Fruit fly (Drosophila melanogaster): ENCODE measurements around the gene frm.

frm gene

DNA sequence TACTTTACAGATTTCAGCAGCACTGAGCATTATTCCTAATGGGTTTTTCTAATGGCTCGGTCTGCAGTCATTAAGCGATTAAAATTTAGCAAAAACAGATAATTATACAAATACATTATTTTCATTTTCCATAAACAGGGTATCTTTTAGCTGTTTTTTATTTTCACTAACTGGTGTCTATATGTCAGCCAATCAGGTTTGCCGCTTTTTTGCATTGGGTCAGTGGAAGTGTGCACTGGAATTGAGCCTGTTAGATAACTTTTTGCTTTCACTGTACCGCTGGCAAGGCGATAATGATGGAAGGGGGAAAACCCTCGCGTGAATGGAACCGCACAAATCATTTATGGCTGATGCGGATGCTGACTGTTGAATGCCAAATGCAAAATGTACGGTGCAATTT lies 24.6 kb upstream of the frm start:
- no peak for TF ChIP-seq insv (optimal IDR thresholded peaks at IDR 0.05)
- no peak for TF ChIP-seq h (optimal IDR thresholded peaks at IDR 0.05)
- TF ChIP-seq ttk (optimal IDR thresholded peaks at IDR 0.05), result no peak
- TF ChIP-seq Sin3A (optimal IDR thresholded peaks at IDR 0.05), result no peak
- TF ChIP-seq psq (optimal IDR thresholded peaks at IDR 0.05), result no peak
- TF ChIP-seq Myc (optimal IDR thresholded peaks at IDR 0.05), result no peak

DNA sequence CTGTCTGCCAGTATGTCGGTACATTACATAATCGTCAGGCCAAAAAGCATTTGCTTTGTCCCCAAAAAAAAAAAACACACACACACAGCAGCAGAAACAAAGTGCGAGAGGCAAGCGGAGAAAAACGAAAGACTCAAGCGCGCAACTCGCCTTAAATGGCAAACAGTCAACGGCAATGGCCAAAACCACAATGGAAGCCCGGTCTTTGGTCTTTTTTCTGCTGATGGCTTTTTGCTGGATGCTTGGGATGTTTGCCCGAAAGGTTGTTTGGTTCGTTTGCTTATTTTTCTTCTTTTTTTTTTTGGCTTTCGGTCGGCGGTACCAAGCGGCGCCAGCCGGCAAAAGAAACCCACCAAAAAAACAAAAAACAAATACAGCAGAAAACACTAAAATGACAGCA lies 20.1 kb upstream of the frm start:
- TF ChIP-seq h (optimal IDR thresholded peaks at IDR 0.05), result no peak
- TF ChIP-seq psq (optimal IDR thresholded peaks at IDR 0.05), result no peak
- no peak for TF ChIP-seq ttk (optimal IDR thresholded peaks at IDR 0.05)
- TF ChIP-seq insv (optimal IDR thresholded peaks at IDR 0.05), result no peak
- TF ChIP-seq Myc (optimal IDR thresholded peaks at IDR 0.05), result no peak
- no peak for TF ChIP-seq Sin3A (optimal IDR thresholded peaks at IDR 0.05)

- TF ChIP-seq Sin3A (optimal IDR thresholded peaks at IDR 0.05) (no peak), h (optimal IDR thresholded peaks at IDR 0.05) (no peak), Myc (optimal IDR thresholded peaks at IDR 0.05) (no peak), psq (optimal IDR thresholded peaks at IDR 0.05) (no peak), ttk (optimal IDR thresholded peaks at IDR 0.05) (no peak), insv (optimal IDR thresholded peaks at IDR 0.05) (no peak)
Measured at dm6 chr3L:5569724-5570123, 18.8 kb upstream of the frm start.

dm6 chr3L:5568361-5568760 lies 17.4 kb upstream of the frm start:
- no peak for TF ChIP-seq ttk (optimal IDR thresholded peaks at IDR 0.05)
- TF ChIP-seq Sin3A (optimal IDR thresholded peaks at IDR 0.05), result no peak
- TF ChIP-seq psq (optimal IDR thresholded peaks at IDR 0.05), result no peak
- no peak for TF ChIP-seq Myc (optimal IDR thresholded peaks at IDR 0.05)
- no peak for TF ChIP-seq h (optimal IDR thresholded peaks at IDR 0.05)
- TF ChIP-seq insv (optimal IDR thresholded peaks at IDR 0.05), result no peak

DNA sequence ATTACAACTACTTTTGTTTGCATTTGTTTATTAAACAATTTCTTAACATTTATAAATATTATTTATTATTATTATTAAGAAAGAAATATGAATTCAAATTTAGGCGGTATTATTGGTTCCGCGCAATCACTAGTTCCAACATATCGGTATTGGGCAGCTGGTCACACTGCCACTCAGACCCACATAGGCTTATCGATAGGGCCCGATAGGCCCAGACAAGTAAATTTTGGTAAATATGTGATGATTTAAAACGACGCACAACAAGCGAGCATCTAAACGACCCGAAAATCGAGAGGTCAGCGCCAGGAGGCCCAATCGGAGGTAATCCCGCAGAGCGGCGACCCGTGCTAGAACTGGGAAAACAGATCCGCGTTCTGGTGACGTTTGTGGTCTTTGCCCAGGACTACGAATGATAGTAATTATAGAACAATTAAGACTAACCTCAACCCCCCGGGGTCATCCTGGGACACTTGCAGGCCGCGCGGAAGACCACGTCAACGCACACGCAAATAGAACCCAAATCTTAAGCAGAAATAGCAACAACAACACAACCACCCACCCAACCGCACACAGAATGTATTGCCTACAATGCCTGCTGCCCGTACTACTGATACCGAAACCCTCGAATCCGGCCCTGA lies 14.2 kb upstream of the frm start, which contains the start of gene bc10:
TSS of gene bc10 (plus strand) at position 181 of the 638 bp plus-strand sequence.
- no peak for TF ChIP-seq Sin3A (optimal IDR thresholded peaks at IDR 0.05)
- TF ChIP-seq ttk (optimal IDR thresholded peaks at IDR 0.05), result no peak
- TF ChIP-seq psq (optimal IDR thresholded peaks at IDR 0.05), result no peak
- no peak for TF ChIP-seq Myc (optimal IDR thresholded peaks at IDR 0.05)
- TF ChIP-seq insv (optimal IDR thresholded peaks at IDR 0.05), result no peak
- no peak for TF ChIP-seq h (optimal IDR thresholded peaks at IDR 0.05)

- TF ChIP-seq ttk (optimal IDR thresholded peaks at IDR 0.05) (no peak), Myc (optimal IDR thresholded peaks at IDR 0.05) (no peak), h (optimal IDR thresholded peaks at IDR 0.05) (no peak), Sin3A (optimal IDR thresholded peaks at IDR 0.05) (no peak), psq (optimal IDR thresholded peaks at IDR 0.05) (no peak), insv (optimal IDR thresholded peaks at IDR 0.05) (no peak)
Measured at dm6 chr3L:5563309-5564182, 12.6 kb upstream of the frm start, which contains the start of the genes ScsbetaG and Sras. ScsbetaG (minus strand) TSS chr3L:5563691. Sras (plus strand) TSS chr3L:5563774.

DNA sequence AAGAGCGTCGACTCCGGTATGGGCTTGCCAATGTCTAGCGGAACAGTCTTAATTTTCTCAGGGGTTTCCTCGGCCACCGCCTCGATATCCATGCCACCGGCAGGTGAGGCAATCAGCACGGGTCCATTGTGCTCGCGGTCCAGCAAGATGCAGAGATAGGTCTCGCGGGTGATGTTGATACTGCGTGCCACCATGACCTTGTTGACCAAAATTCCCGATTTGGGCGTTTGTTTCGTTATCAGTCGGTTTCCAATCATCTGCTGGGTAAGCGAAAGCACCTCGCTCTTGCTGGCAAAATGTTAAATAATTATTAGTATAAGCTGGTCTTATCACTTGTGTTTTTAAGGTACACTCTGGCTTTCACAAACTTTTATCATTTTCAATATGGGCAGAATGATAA lies 11.6 kb upstream of the frm start:
- TF ChIP-seq h (optimal IDR thresholded peaks at IDR 0.05) (no peak), Sin3A (optimal IDR thresholded peaks at IDR 0.05) (no peak), Myc (optimal IDR thresholded peaks at IDR 0.05) (no peak), insv (optimal IDR thresholded peaks at IDR 0.05) (no peak), ttk (optimal IDR thresholded peaks at IDR 0.05) (no peak), psq (optimal IDR thresholded peaks at IDR 0.05) (no peak)

DNA sequence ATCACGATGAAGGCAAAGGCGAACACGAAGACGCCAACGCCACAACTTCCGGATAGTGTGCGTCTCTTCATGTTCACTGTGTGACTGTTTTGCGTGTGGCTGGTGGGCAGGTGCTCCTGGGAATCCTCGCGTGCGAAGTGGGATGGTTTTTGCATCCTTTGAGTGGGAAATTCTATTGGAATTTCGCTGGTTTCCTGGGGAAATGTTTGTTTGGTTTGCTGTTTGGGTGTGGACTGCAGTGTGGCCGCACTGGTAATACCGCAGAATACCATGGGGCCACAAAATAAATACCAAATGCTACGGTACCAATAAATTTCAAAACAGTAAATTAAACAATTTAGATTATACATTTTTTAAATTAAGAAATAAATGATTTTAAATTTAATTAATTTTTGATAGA lies 10.4 kb upstream of the frm start, which contains the start of gene sinu:
TSS of gene sinu (minus strand) at position 258 of the 400 bp plus-strand sequence.
- TF ChIP-seq psq (optimal IDR thresholded peaks at IDR 0.05) (no peak), Myc (optimal IDR thresholded peaks at IDR 0.05) (no peak), insv (optimal IDR thresholded peaks at IDR 0.05) (no peak), h (optimal IDR thresholded peaks at IDR 0.05) (no peak), ttk (optimal IDR thresholded peaks at IDR 0.05) (no peak), Sin3A (optimal IDR thresholded peaks at IDR 0.05) (no peak)

- TF ChIP-seq Myc (optimal IDR thresholded peaks at IDR 0.05), result no peak
- no peak for TF ChIP-seq insv (optimal IDR thresholded peaks at IDR 0.05)
- TF ChIP-seq h (optimal IDR thresholded peaks at IDR 0.05), result no peak
- TF ChIP-seq ttk (optimal IDR thresholded peaks at IDR 0.05), result no peak
- TF ChIP-seq Sin3A (optimal IDR thresholded peaks at IDR 0.05), result no peak
- no peak for TF ChIP-seq psq (optimal IDR thresholded peaks at IDR 0.05)
Measured at dm6 chr3L:5556195-5556594, 5.2 kb upstream of the frm start.

DNA sequence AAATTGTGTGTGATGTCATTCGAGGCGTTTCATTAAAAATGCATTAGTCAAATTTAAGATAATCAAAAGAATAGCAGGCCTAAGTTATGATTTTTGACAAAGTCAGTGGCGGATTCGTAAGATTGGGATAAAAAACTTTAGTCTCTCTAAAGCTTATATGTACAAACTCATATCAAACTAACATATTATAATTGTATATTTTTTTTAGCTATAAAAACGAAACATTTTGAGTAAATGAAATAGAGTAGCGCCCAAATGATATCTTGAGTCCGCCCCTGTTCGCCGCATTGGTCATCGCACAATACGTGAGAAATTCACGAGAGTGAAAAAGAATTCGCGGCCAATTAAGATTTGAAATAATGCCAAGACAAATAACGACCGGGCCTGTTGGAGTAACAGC lies 3.4 kb upstream of the frm start:
- TF ChIP-seq h (optimal IDR thresholded peaks at IDR 0.05) (no peak), insv (optimal IDR thresholded peaks at IDR 0.05) (no peak), ttk (optimal IDR thresholded peaks at IDR 0.05) (no peak), Sin3A (optimal IDR thresholded peaks at IDR 0.05) (no peak), psq (optimal IDR thresholded peaks at IDR 0.05) (no peak), Myc (optimal IDR thresholded peaks at IDR 0.05) (no peak)

DNA sequence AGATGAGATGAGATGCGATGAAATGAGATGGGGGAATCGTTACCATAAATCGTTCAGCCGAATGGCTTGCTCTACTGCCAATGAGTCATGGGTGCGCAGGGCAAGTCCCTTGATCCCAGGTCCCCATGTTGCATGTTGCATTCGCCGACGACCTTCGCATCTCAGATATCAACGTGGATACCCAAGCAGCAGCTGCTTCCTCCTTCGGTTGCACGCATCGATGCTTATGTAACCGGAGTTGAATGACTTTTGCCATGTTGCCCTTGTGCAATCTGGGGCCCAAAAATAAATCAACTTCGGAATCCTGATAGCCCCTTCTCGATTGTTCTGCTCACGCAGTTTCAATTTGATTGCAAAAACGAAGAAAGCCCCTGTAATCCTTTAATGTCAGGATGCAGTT lies 2.8 kb upstream of the frm start:
- no peak for TF ChIP-seq insv (optimal IDR thresholded peaks at IDR 0.05)
- TF ChIP-seq h (optimal IDR thresholded peaks at IDR 0.05), result no peak
- no peak for TF ChIP-seq Myc (optimal IDR thresholded peaks at IDR 0.05)
- TF ChIP-seq ttk (optimal IDR thresholded peaks at IDR 0.05), result no peak
- TF ChIP-seq Sin3A (optimal IDR thresholded peaks at IDR 0.05), result no peak
- no peak for TF ChIP-seq psq (optimal IDR thresholded peaks at IDR 0.05)

dm6 chr3L:5548524-5549084 lies 2.4 kb downstream of the frm start:
- TF ChIP-seq Sin3A (optimal IDR thresholded peaks at IDR 0.05) (no peak), Myc (optimal IDR thresholded peaks at IDR 0.05) (no peak), psq (optimal IDR thresholded peaks at IDR 0.05) (no peak), ttk (optimal IDR thresholded peaks at IDR 0.05) (no peak), h (optimal IDR thresholded peaks at IDR 0.05) (no peak), insv (optimal IDR thresholded peaks at IDR 0.05) (no peak)

Measured in Kc167 (cell line).